Fruit fly (Drosophila melanogaster): ENCODE data around the gene papi.

The papi gene

DNA sequence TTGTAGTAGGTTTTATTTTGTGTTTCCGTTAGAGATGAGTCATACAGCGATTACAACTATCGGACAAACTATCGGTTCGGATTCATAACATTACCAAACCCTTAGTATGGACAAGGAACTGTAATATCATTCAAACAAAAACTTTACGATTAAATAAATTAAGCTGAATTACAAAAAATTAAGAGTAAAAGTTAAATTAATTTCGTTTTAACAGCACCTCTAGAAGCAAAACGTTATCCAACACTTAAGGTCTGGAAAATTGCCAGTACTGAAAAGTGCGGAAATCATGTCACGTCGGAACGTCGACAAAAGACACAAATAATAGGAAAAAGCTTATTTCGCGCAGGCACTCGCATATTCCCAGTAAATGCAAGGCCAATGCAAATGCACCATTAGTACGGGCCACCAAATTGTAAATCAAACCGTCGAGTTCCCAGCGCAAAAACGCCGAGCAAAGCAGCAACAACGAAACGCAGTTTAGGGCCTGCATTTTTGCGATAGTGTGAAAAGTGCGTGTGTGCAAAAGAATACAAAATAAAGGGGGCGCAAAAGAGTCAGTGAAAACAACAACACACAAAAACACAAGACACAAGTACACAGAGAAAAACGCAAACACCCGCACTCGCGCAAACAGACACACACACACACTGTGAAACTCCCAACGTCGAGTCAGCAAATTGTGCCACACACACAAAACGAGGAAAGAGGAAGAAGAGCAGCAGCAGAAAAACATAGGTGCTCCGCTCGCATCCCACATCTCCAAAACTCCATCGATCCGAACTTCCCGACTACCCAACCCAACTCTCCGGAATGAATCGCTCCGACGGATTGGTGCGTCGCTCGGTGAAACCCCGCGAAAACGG lies 5.9 kb downstream of the papi start, which contains the start of the genes CG15387 and sau:
Gene CG15387, minus strand, starts transcription at position 36 of the 863 bp plus-strand sequence.
Gene sau, plus strand, starts transcription at position 84 of the 863 bp plus-strand sequence.
- TF ChIP-seq fd96Ca (GFP tag; IDR thresholded peaks at IDR 0.05) (peak; percentile 75), CG17806 (tag; optimal IDR thresholded peaks at IDR 0.05) (peak; percentile 62), Ets98B (GFP tag; IDR thresholded peaks at IDR 0.05) (peak; percentile 68), CG34367 (tag; optimal IDR thresholded peaks at IDR 0.05) (peak; percentile 72), CG32121 (GFP tag; IDR thresholded peaks at IDR 0.05) (peak; percentile 85), CG15710 (tag; optimal IDR thresholded peaks at IDR 0.05) (peak; percentile 84), CG12605 (GFP tag; IDR thresholded peaks at IDR 0.05) (no peak), gl (tag; optimal IDR thresholded peaks at IDR 0.05) (peak; percentile 17), CG8301 (tag; optimal IDR thresholded peaks at IDR 0.05) (peak; percentile 69), Pif1B (GFP tag; optimal IDR thresholded peaks at IDR 0.05) (peak; percentile 65), CG10348 (GFP tag; IDR thresholded peaks at IDR 0.05) (no peak), rn (GFP tag; IDR thresholded peaks at IDR 0.05) (peak; percentile 58; the same call in 1 of the 2 replicates), CG4496 (GFP tag; IDR thresholded peaks at IDR 0.05) (peak; percentile 85), CG14655 (GFP tag; optimal IDR thresholded peaks at IDR 0.05) (peak; percentile 76), EcR (GFP tag; optimal IDR thresholded peaks at IDR 0.05) (no peak), D1 (tag; optimal IDR thresholded peaks at IDR 0.05) (no peak), CG9948 (tag; optimal IDR thresholded peaks at IDR 0.05) (peak; percentile 56), Snoo (tag; optimal IDR thresholded peaks at IDR 0.05) (peak; percentile 76), Pif1A (GFP tag; optimal IDR thresholded peaks at IDR 0.05) (peak; percentile 77), CG13204 (GFP tag; optimal IDR thresholded peaks at IDR 0.05) (no peak), CG8159 (tag; optimal IDR thresholded peaks at IDR 0.05) (peak; percentile 77)

DNA sequence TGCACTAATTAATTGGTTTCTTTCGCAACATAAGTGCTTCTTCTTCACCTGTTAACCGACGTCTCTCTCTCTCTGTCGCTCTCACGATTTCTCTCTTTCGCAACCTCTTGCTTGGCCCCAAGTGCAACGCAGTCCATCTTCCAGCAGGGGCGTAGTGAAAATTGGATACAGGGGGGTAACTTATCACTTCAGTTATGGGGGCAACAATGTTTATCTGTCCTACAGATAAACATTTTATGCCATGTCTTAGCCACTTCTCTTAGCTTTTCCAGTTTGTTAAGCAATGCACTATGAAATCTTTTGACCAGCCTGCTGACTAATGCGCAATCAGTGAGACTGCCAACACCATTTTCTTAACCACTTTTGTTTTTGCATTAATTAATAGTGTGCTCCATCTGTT lies 6.8 kb downstream of the papi start:
- TF ChIP-seq CG4496 (GFP tag; IDR thresholded peaks at IDR 0.05): peak; percentile 87
- TF ChIP-seq CG8301 (tag; optimal IDR thresholded peaks at IDR 0.05): peak; percentile 69
- no peak for TF ChIP-seq CG13204 (GFP tag; optimal IDR thresholded peaks at IDR 0.05)
- TF ChIP-seq CG9948 (tag; optimal IDR thresholded peaks at IDR 0.05): peak; percentile 59
- TF ChIP-seq CG14655 (GFP tag; optimal IDR thresholded peaks at IDR 0.05): peak; percentile 76
- TF ChIP-seq rn (GFP tag; IDR thresholded peaks at IDR 0.05): no peak
- peak; percentile 86 for TF ChIP-seq fd96Ca (GFP tag; IDR thresholded peaks at IDR 0.05)
- no peak for TF ChIP-seq D1 (tag; optimal IDR thresholded peaks at IDR 0.05)
- peak; percentile 72 for TF ChIP-seq CG17806 (tag; optimal IDR thresholded peaks at IDR 0.05)
- TF ChIP-seq EcR (GFP tag; optimal IDR thresholded peaks at IDR 0.05): no peak
- TF ChIP-seq gl (tag; optimal IDR thresholded peaks at IDR 0.05): no peak
- TF ChIP-seq Pif1A (GFP tag; optimal IDR thresholded peaks at IDR 0.05): peak; percentile 85
- peak; percentile 60 for TF ChIP-seq CG34367 (tag; optimal IDR thresholded peaks at IDR 0.05)
- TF ChIP-seq Pif1B (GFP tag; optimal IDR thresholded peaks at IDR 0.05): peak; percentile 76
- peak; percentile 82 for TF ChIP-seq CG32121 (GFP tag; IDR thresholded peaks at IDR 0.05)
- peak; percentile 54; the same call in 1 of the 2 replicates for TF ChIP-seq CG10348 (GFP tag; IDR thresholded peaks at IDR 0.05)
- TF ChIP-seq Snoo (tag; optimal IDR thresholded peaks at IDR 0.05): peak; percentile 74
- peak; percentile 68 for TF ChIP-seq CG15710 (tag; optimal IDR thresholded peaks at IDR 0.05)
- TF ChIP-seq Ets98B (GFP tag; IDR thresholded peaks at IDR 0.05): peak; percentile 83
- TF ChIP-seq CG8159 (tag; optimal IDR thresholded peaks at IDR 0.05): peak; percentile 62
- peak; percentile 84 for TF ChIP-seq CG12605 (GFP tag; IDR thresholded peaks at IDR 0.05)

DNA sequence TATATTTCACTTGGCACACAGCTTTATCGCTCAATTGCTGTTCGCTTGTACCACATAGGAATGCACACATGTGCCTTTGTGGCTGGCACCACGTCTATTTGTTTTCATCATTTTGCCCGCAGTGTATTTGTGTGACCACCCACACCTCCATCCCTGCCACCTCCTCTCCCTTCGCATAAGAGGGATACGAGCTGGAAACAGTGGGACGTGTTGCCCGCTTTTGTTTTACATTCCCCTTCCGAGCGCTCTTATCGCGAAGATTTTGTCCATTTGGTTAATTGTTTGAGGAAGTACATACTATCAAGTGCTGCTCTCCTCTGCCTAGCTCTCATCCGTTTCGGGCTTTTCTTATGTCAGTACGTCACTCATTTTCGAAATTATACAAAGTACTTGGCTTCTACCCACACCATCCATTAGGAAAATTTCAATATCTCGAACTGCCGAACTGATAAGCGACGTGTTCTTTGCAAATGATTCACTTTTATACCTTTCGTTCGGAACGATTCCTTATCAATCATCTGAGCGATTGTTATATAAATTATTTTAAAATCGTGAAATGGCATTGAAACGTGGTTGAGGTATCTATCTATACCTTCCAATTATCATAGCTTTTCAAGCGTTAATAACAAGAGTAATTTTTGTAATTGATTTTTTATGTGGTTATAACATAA lies 7.8 kb downstream of the papi start:
- no peak for TF ChIP-seq CG15710 (tag; optimal IDR thresholded peaks at IDR 0.05)
- 0 out of 3 replicates have a peak, but pooled peaks have one; percentile 33 for TF ChIP-seq fd96Ca (GFP tag; IDR thresholded peaks at IDR 0.05)
- TF ChIP-seq Pif1A (GFP tag; optimal IDR thresholded peaks at IDR 0.05): no peak
- TF ChIP-seq CG34367 (tag; optimal IDR thresholded peaks at IDR 0.05): no peak
- no peak for TF ChIP-seq CG9948 (tag; optimal IDR thresholded peaks at IDR 0.05)
- no peak for TF ChIP-seq CG17806 (tag; optimal IDR thresholded peaks at IDR 0.05)
- no peak for TF ChIP-seq gl (tag; optimal IDR thresholded peaks at IDR 0.05)
- peak; percentile 42 for TF ChIP-seq Ets98B (GFP tag; IDR thresholded peaks at IDR 0.05)
- no peak for TF ChIP-seq CG13204 (GFP tag; optimal IDR thresholded peaks at IDR 0.05)
- TF ChIP-seq CG12605 (GFP tag; IDR thresholded peaks at IDR 0.05): no peak

DNA sequence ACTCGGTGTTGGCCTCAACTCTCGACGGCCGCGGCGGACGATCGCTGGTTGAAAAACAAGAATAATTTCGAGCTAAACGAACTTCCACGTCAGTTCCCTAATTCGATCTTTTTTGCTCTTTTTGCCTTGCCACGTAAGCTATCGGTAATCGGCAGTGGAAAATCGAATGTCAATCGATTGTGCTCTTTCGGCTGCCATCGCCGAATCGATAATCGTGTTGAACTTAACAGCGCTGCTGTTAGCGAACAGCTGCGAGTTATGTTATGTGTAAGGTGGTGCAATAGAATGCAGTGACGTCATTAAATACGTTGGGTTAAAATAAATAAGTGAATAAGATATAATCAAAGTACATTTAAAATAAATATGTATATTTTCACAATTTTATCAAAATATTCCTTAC lies 16.2 kb downstream of the papi start, which contains the start of gene Sec24CD:
Gene Sec24CD, minus strand, starts transcription at position 123 of the 400 bp plus-strand sequence.
- TF ChIP-seq EcR (GFP tag; optimal IDR thresholded peaks at IDR 0.05) (peak; percentile 36), CG9948 (tag; optimal IDR thresholded peaks at IDR 0.05) (no peak)

DNA sequence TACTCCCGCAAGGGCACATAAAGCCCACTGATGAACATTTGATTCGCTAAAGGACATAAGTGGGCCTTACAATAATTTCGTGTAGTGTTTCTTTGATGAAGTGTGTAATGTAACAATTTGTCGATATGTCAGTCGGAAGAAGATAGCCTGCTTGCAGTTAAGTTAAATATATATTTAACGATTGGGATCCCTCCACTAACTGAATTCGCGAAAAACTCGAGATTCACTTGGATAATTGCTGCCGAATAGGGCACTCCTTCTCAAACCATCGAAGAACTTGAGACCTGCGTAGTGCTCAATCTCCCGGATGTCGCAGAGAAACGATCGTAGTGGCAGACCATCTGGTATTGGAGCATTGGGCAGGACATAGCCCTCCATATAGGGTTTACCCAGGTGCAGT lies 17.6 kb downstream of the papi start, which contains the start of gene Tengl3:
Gene Tengl3, minus strand, starts transcription at position 101 of the 400 bp plus-strand sequence.
- TF ChIP-seq CG17806 (tag; optimal IDR thresholded peaks at IDR 0.05) (no peak), CG12605 (GFP tag; IDR thresholded peaks at IDR 0.05) (no peak), CG8159 (tag; optimal IDR thresholded peaks at IDR 0.05) (no peak), CG9948 (tag; optimal IDR thresholded peaks at IDR 0.05) (no peak), CG4496 (GFP tag; IDR thresholded peaks at IDR 0.05) (no peak), EcR (GFP tag; optimal IDR thresholded peaks at IDR 0.05) (no peak), fd96Ca (GFP tag; IDR thresholded peaks at IDR 0.05) (no peak), gl (tag; optimal IDR thresholded peaks at IDR 0.05) (no peak), CG15710 (tag; optimal IDR thresholded peaks at IDR 0.05) (no peak), CG10348 (GFP tag; IDR thresholded peaks at IDR 0.05) (no peak), Pif1B (GFP tag; optimal IDR thresholded peaks at IDR 0.05) (no peak), rn (GFP tag; IDR thresholded peaks at IDR 0.05) (no peak)

Data from whole organism, pupa.